Worm (Caenorhabditis elegans) whole organism, L1 larva: Measurements from ENCODE around the gene Y53F4B.17.

Experiments used
- ama-1 ChIP-seq: fragments of 150-350 bp; optimal IDR thresholded peaks from 2 replicates; lab custom pipeline; 2014
- efl-3 ChIP-seq: fragments of 200-800 bp; sonication (Bioruptor generic); optimal IDR thresholded peaks from 2 replicates; lab custom pipeline; 2018; ENCODE audit warnings: mild to moderate bottlenecking, missing genetic modification characterization, missing compliant biosample characterization
- elt-3 ChIP-seq, 6 experiments: fragments of 150-350 bp in 1 of 6; sonication (generic microtip); optimal IDR thresholded peaks; 2 replicates each; lab custom pipeline; 2017 to 2018; ENCODE audit warnings: missing biosample characterization in 6 of 6, missing genetic modification characterization in 6 of 6, inconsistent platforms in 1 of 6
- lin-14 ChIP-seq: fragments of 200-800 bp; sonication (Bioruptor generic); optimal IDR thresholded peaks from 2 replicates; lab custom pipeline; 2018; ENCODE audit warnings: mild to moderate bottlenecking, missing genetic modification characterization, moderate library complexity, missing compliant biosample characterization
- pag-3 ChIP-seq: sonication (generic microtip); optimal IDR thresholded peaks from 2 replicates; lab custom pipeline; 2017; ENCODE audit warnings: missing genetic modification characterization, mild to moderate bottlenecking, missing compliant biosample characterization, antibody characterized with exemption, borderline replicate concordance; ENCODE audit not compliant: insufficient read depth
- rnt-1 ChIP-seq: sonication (generic microtip); optimal IDR thresholded peaks from 2 replicates; lab custom pipeline; 2016; ENCODE audit warnings: mild to moderate bottlenecking, missing genetic modification characterization, moderate library complexity, missing compliant biosample characterization
- snpc-4 ChIP-seq: fragments of 150-350 bp; optimal IDR thresholded peaks from 2 replicates; lab custom pipeline; 2014; ENCODE audit warnings: missing biosample characterization, missing genetic modification characterization
- unc-30 ChIP-seq: sonication (generic microtip); optimal IDR thresholded peaks from 2 replicates; lab custom pipeline; 2017; ENCODE audit warnings: missing biosample characterization, missing genetic modification characterization
- ztf-11 ChIP-seq, 2 experiments: sonication (generic microtip); optimal IDR thresholded peaks; 2 replicates each; lab custom pipeline; 2016 to 2017; ENCODE audit warnings: missing genetic modification characterization in 2 of 2, missing biosample characterization in 1 of 2, missing compliant biosample characterization in 1 of 2

- TF ChIP-seq elt-3 (tag; optimal IDR thresholded peaks at IDR 0.05; lab: Kevin White, UChicago) (no peak), lin-14 (GFP tag; lab: Kevin White, UChicago) (no peak), rnt-1 (no peak), ztf-11 (tag; optimal IDR thresholded peaks at IDR 0.05; lab: Kevin White, UChicago) (no peak), ama-1 (no peak), snpc-4 (no peak), unc-30 (tag; lab: Kevin White, UChicago) (no peak), efl-3 (GFP tag; lab: Kevin White, UChicago) (no peak), pag-3 (no peak)
Measured at ce11 chrII:15076778-15077435, 18.5 kb downstream of the Y53F4B.17 start, which contains the start of gene Y53F4B.19.
